Worm (Caenorhabditis elegans): ENCODE data around the gene F54E7.9.

The F54E7.9 gene

ce11 chrIII:5665710-5666109 lies 12.0 kb downstream of the F54E7.9 start:
- TF ChIP-seq T23F11.4 (GFP tag; optimal IDR thresholded peaks at IDR 0.05) = no peak
- TF ChIP-seq ceh-31 (tag; optimal IDR thresholded peaks at IDR 0.05) = peak; percentile 7
- TF ChIP-seq dmd-4 (tag; optimal IDR thresholded peaks at IDR 0.05; ENCODE audit: borderline replicate concordance) = no peak
- TF ChIP-seq fkh-6 (tag; optimal IDR thresholded peaks at IDR 0.05) = no peak
- no peak for TF ChIP-seq pax-1 (tag; optimal IDR thresholded peaks at IDR 0.05)
- TF ChIP-seq ceh-6 (GFP tag; optimal IDR thresholded peaks at IDR 0.05) = no peak
- no peak for TF ChIP-seq pqm-1 (tag; optimal IDR thresholded peaks at IDR 0.05)
- TF ChIP-seq unc-42 (tag; optimal IDR thresholded peaks at IDR 0.05) = peak; percentile 52

ce11 chrIII:5665278-5665677 lies 12.4 kb downstream of the F54E7.9 start:
- TF ChIP-seq odd-2 (tag; optimal IDR thresholded peaks at IDR 0.05) (no peak), ceh-9 (tag; optimal IDR thresholded peaks at IDR 0.05) (no peak), ceh-19 (GFP tag; optimal IDR thresholded peaks at IDR 0.05) (no peak), ets-4 (tag; optimal IDR thresholded peaks at IDR 0.05) (peak; percentile 23), mec-3 (tag; optimal IDR thresholded peaks at IDR 0.05; ENCODE audit: borderline replicate concordance) (no peak)

DNA sequence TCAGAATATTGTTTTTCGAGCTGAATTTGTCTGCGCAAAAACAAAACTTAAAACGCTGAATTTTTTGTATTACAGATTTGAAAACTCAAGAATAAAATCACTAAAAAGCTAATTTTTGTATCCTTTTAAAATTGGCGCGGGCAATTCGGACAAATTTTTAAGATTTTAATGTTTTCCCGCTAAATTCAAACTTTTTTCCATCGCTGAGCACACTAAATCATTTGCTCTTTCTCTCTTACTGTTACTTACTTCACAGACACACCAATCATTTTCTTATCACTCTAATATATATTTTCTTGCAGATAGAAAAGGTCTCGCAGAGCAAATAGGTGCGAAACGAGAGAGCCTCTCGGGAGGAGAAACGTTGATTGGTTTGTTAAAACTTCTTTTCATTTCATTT lies 13.8 kb downstream of the F54E7.9 start, which contains the start of gene par-3:
Gene par-3 (plus strand): TSS at position 301 of the 400 bp plus-strand sequence.
- TF ChIP-seq nhr-11 (tag; optimal IDR thresholded peaks at IDR 0.05) (no peak), ahr-1 (tag; optimal IDR thresholded peaks at IDR 0.05) (no peak), fkh-10 (GFP tag; optimal IDR thresholded peaks at IDR 0.05) (no peak), ceh-9 (tag; optimal IDR thresholded peaks at IDR 0.05) (no peak), unc-3 (GFP tag; conservative IDR thresholded peaks at IDR 0.05) (no peak), unc-3 (tag; optimal IDR thresholded peaks at IDR 0.05) (no peak), sdc-2 (tag; optimal IDR thresholded peaks at IDR 0.05) (no peak), ceh-48 (tag; optimal IDR thresholded peaks at IDR 0.05) (no peak), ceh-22 (tag; optimal IDR thresholded peaks at IDR 0.05) (no peak), ceh-18 (tag; optimal IDR thresholded peaks at IDR 0.05) (no peak), ceh-34 (tag; optimal IDR thresholded peaks at IDR 0.05) (no peak), lim-6 (tag; optimal IDR thresholded peaks at IDR 0.05) (no peak), syd-9 (tag; optimal IDR thresholded peaks at IDR 0.05) (no peak), fax-1 (tag; optimal IDR thresholded peaks at IDR 0.05) (no peak), hlh-6 (tag; optimal IDR thresholded peaks at IDR 0.05) (no peak), tbx-7 (tag; optimal IDR thresholded peaks at IDR 0.05) (no peak), Y22D7AL.16 (tag; optimal IDR thresholded peaks at IDR 0.05) (no peak), ttx-3 (tag; optimal IDR thresholded peaks at IDR 0.05) (no peak), pag-3 (tag; optimal IDR thresholded peaks at IDR 0.05; ENCODE audit: borderline replicate concordance) (no peak), unc-55 (GFP tag; optimal IDR thresholded peaks at IDR 0.05) (no peak), ceh-19 (GFP tag; optimal IDR thresholded peaks at IDR 0.05) (no peak)

- TF ChIP-seq ceh-22 (tag; optimal IDR thresholded peaks at IDR 0.05) (no peak), ceh-30 (tag; optimal IDR thresholded peaks at IDR 0.05) (no peak), C08G9.2 (tag; optimal IDR thresholded peaks at IDR 0.05) (no peak), K02D7.2 (tag; optimal IDR thresholded peaks at IDR 0.05) (no peak), unc-3 (GFP tag; conservative IDR thresholded peaks at IDR 0.05) (no peak), unc-3 (tag; optimal IDR thresholded peaks at IDR 0.05) (no peak), dve-1 (tag; optimal IDR thresholded peaks at IDR 0.05) (no peak), pag-3 (tag; optimal IDR thresholded peaks at IDR 0.05; ENCODE audit: borderline replicate concordance) (no peak), sox-4 (tag; optimal IDR thresholded peaks at IDR 0.05) (no peak), ceh-19 (GFP tag; optimal IDR thresholded peaks at IDR 0.05) (no peak), unc-55 (GFP tag; optimal IDR thresholded peaks at IDR 0.05) (no peak), tbx-7 (tag; optimal IDR thresholded peaks at IDR 0.05) (no peak), syd-9 (tag; optimal IDR thresholded peaks at IDR 0.05) (no peak), sox-2 (GFP tag; IDR thresholded peaks at IDR 0.05) (no peak), ceh-34 (tag; optimal IDR thresholded peaks at IDR 0.05) (no peak), ztf-16 (tag; optimal IDR thresholded peaks at IDR 0.05) (no peak), ets-4 (tag; optimal IDR thresholded peaks at IDR 0.05) (no peak)
Observed at ce11 chrIII:5663521-5663920, 14.2 kb downstream of the F54E7.9 start.

All from whole organism, late embryonic.